Fruit fly (Drosophila melanogaster): ENCODE results near the gene pyd3.
A peak's percentile ranks its signal among the peaks of the same experiment; 100 is the strongest.

The pyd3 gene

DNA sequence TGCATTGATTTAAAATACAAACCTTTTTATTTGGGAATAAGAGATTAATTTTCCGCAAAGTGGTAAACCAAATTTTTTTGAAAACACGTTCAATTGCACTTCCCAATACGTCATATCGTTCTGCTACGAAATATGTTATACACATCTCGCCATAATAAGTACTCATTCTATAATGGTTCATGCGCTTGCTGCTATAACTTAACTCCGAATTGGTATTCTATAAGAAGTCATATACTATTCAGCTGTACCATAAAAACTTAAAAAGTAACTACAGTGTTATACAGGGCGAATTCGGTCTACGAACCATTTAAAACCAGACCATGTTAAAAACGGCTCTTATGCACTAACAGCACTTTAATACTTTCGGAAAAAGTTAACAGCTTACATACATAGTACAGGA is 29.7 kb upstream of the pyd3 start (continued):
- TF ChIP-seq CG17359 (tag; optimal IDR thresholded peaks at IDR 0.05) (no peak), lola (GFP tag; optimal IDR thresholded peaks at IDR 0.05) (no peak), CG8478 (optimal IDR thresholded peaks at IDR 0.05) (no peak), CG4404 (GFP tag; IDR thresholded peaks at IDR 0.05) (no peak), Hmr (GFP tag; optimal IDR thresholded peaks at IDR 0.05) (no peak), CG10979 (tag; optimal IDR thresholded peaks at IDR 0.05) (no peak), Gsc (GFP tag; IDR thresholded peaks at IDR 0.05) (no peak), Oli (tag; optimal IDR thresholded peaks at IDR 0.05) (peak; percentile 42), Sox100B (GFP tag; optimal IDR thresholded peaks at IDR 0.05) (peak; percentile 37), CG12659 (GFP tag; optimal IDR thresholded peaks at IDR 0.05) (no peak), CG17568 (GFP tag; optimal IDR thresholded peaks at IDR 0.05) (peak; percentile 12), CG4820 (GFP tag; optimal IDR thresholded peaks at IDR 0.05) (peak; percentile 26), sisA (GFP tag; IDR thresholded peaks at IDR 0.05) (no peak), pros (GFP tag; optimal IDR thresholded peaks at IDR 0.05) (no peak), Pdp1 (GFP tag; optimal IDR thresholded peaks at IDR 0.05) (no peak), salm (tag; optimal IDR thresholded peaks at IDR 0.05) (no peak), NC2α (GFP tag; optimal IDR thresholded peaks at IDR 0.05) (no peak), CG13296 (GFP tag; optimal IDR thresholded peaks at IDR 0.05) (no peak), Hsf (GFP tag; optimal IDR thresholded peaks at IDR 0.05) (no peak), CG12236 (GFP tag; optimal IDR thresholded peaks at IDR 0.05) (no peak), CG4360 (GFP tag; IDR thresholded peaks at IDR 0.05) (no peak), repo (GFP tag; optimal IDR thresholded peaks at IDR 0.05) (no peak), vfl (GFP tag; optimal IDR thresholded peaks at IDR 0.05) (no peak), Asciz (GFP tag; optimal IDR thresholded peaks at IDR 0.05) (peak; percentile 57), cas (GFP tag; IDR thresholded peaks at IDR 0.05) (no peak), D19B (GFP tag; optimal IDR thresholded peaks at IDR 0.05) (no peak), Mrtf (GFP tag; IDR thresholded peaks at IDR 0.05) (no peak), CG8290 (GFP tag; optimal IDR thresholded peaks at IDR 0.05) (no peak), CG8290 (tag; optimal IDR thresholded peaks at IDR 0.05) (peak in 1 of 2 experiments; percentile 18), CG8359 (GFP tag; optimal IDR thresholded peaks at IDR 0.05; ENCODE audit: borderline replicate concordance) (peak; percentile 30), cad (GFP tag; optimal IDR thresholded peaks at IDR 0.05) (no peak), seq (GFP tag; IDR thresholded peaks at IDR 0.05) (no peak), CG2875 (GFP tag; optimal IDR thresholded peaks at IDR 0.05) (peak; percentile 61), CG9876 (GFP tag; optimal IDR thresholded peaks at IDR 0.05) (no peak), CG7928 (GFP tag; optimal IDR thresholded peaks at IDR 0.05) (no peak), Ravus (GFP tag; IDR thresholded peaks at IDR 0.05) (no peak), vvl (GFP tag; IDR thresholded peaks at IDR 0.05) (no peak; the same call in 1 of the 2 replicates), tgo (GFP tag; IDR thresholded peaks at IDR 0.05) (no peak), CG9215 (GFP tag; IDR thresholded peaks at IDR 0.05) (no peak), bsh (GFP tag; optimal IDR thresholded peaks at IDR 0.05) (no peak), zen (tag; optimal IDR thresholded peaks at IDR 0.05) (no peak), CG10565 (GFP tag; optimal IDR thresholded peaks at IDR 0.05) (no peak), fd96Cb (tag; optimal IDR thresholded peaks at IDR 0.05) (peak; percentile 13), CG10274 (GFP tag; optimal IDR thresholded peaks at IDR 0.05) (no peak), rib (GFP tag; IDR thresholded peaks at IDR 0.05) (no peak), slbo (GFP tag; IDR thresholded peaks at IDR 0.05) (no peak), Dad (GFP tag; optimal IDR thresholded peaks at IDR 0.05) (no peak), Eip74EF (GFP tag; optimal IDR thresholded peaks at IDR 0.05) (no peak), CG7556 (GFP tag; optimal IDR thresholded peaks at IDR 0.05) (no peak), odd (GFP tag; optimal IDR thresholded peaks at IDR 0.05) (no peak), Lpt (GFP tag; optimal IDR thresholded peaks at IDR 0.05) (no peak), Sry-δ (GFP tag; optimal IDR thresholded peaks at IDR 0.05) (no peak)

All from whole organism, embryonic.